Fruit fly (Drosophila melanogaster) whole organism: Measurements from ENCODE around the gene Cyp12a5.

Source experiments
- CG8478 ChIP-seq: fragments of >200 bp; optimal IDR thresholded peaks from 2 replicates; lab custom pipeline; 2018; ENCODE audit warnings: inconsistent platforms
- psq ChIP-seq: fragments of >200 bp; optimal IDR thresholded peaks from 2 replicates; lab custom pipeline; 2017
- usp ChIP-seq: fragments of >200 bp; optimal IDR thresholded peaks from 2 replicates; lab custom pipeline; 2017; ENCODE audit warnings: missing biosample characterization, missing genetic modification characterization, mixed read lengths

dm6 chr3R:19164873-19165456, 32.5 kb downstream of the Cyp12a5 start:
- TF ChIP-seq CG8478 = no peak
- TF ChIP-seq psq (lab: Kevin White, UChicago) = no peak
- no peak for TF ChIP-seq usp (GFP tag; lab: Kevin White, UChicago)
